Worm (Caenorhabditis elegans) whole organism, L4 larva: ENCODE measurements around the gene E02C12.10.

Experiments used
- F10B5.3 ChIP-seq: sonication (generic microtip); optimal IDR thresholded peaks from 2 replicates; lab custom pipeline; 2016; ENCODE audit warnings: mild to moderate bottlenecking, missing genetic modification characterization, missing compliant biosample characterization
- F26F4.8 ChIP-seq: fragments of 200-800 bp; sonication (Bioruptor generic); conservative IDR thresholded peaks from 2 replicates; pipeline ENCODE4 v1.3.6; 2022; ENCODE audit warnings: missing genetic modification characterization, missing compliant biosample characterization
- F37D6.2 ChIP-seq: sonication (generic microtip); optimal IDR thresholded peaks from 2 replicates; lab custom pipeline; 2016; ENCODE audit warnings: mild to moderate bottlenecking, missing genetic modification characterization, missing compliant biosample characterization
- T26A8.4 ChIP-seq: fragments of 200-800 bp; sonication (Bioruptor generic); IDR thresholded peaks from 2 replicates; pipeline ENCODE4 v1.3.6; 2022; ENCODE audit warnings: missing genetic modification characterization, missing compliant biosample characterization
- Y105C5A.15 ChIP-seq: fragments of 200-800 bp; sonication (Bioruptor generic); IDR thresholded peaks from 2 replicates; pipeline ENCODE4 v1.3.6; 2022; ENCODE audit warnings: missing genetic modification characterization, missing compliant biosample characterization
- Y48G9A.11 ChIP-seq: fragments of 200-800 bp; sonication (Bioruptor generic); IDR thresholded peaks from 2 replicates; pipeline ENCODE4 v1.3.6; 2022; ENCODE audit warnings: missing genetic modification reagents, missing genetic modification characterization, missing compliant biosample characterization
- Y75B8A.6 ChIP-seq: fragments of 200-800 bp; sonication (Bioruptor generic); IDR thresholded peaks from 2 replicates; pipeline ENCODE4 v1.3.6; 2022; ENCODE audit warnings: missing genetic modification reagents, missing genetic modification characterization, missing compliant biosample characterization
- ZK546.5 ChIP-seq, 2 experiments: sonication (generic microtip); optimal IDR thresholded peaks; 2 replicates each; lab custom pipeline; 2017; ENCODE audit warnings: missing biosample characterization in 2 of 2, missing genetic modification characterization in 2 of 2
- ceh-20 ChIP-seq: fragments of 200-800 bp; sonication (Bioruptor generic); IDR thresholded peaks from 2 replicates; pipeline ENCODE4 v1.3.6; 2022; ENCODE audit warnings: missing genetic modification reagents, missing genetic modification characterization, missing compliant biosample characterization
- ceh-62 ChIP-seq: sonication (generic microtip); optimal IDR thresholded peaks from 2 replicates; lab custom pipeline; 2017; ENCODE audit warnings: missing biosample characterization, missing genetic modification characterization
- cey-2 ChIP-seq: sonication (generic microtip); optimal IDR thresholded peaks from 3 replicates; lab custom pipeline; 2017; ENCODE audit warnings: missing genetic modification characterization, mild to moderate bottlenecking, missing compliant biosample characterization, antibody characterized with exemption, borderline replicate concordance; ENCODE audit not compliant: insufficient read depth
- ctbp-1 ChIP-seq: fragments of 200-800 bp; sonication (Bioruptor generic); IDR thresholded peaks from 2 replicates; pipeline ENCODE4 v1.3.6; 2022; ENCODE audit warnings: missing genetic modification reagents, missing genetic modification characterization, missing compliant biosample characterization
- daf-16 ChIP-seq, 3 experiments: sonication (generic microtip); optimal IDR thresholded peaks; 2 replicates each; lab custom pipeline; 2016 to 2017; ENCODE audit warnings: missing genetic modification characterization in 3 of 3, missing genetic modification reagents in 3 of 3, mild to moderate bottlenecking in 2 of 3, missing compliant biosample characterization in 2 of 3, missing biosample characterization in 1 of 3, moderate library complexity in 1 of 3
- dmd-6 ChIP-seq: fragments of 200-800 bp; sonication (Bioruptor generic); IDR thresholded peaks from 2 replicates; pipeline ENCODE4 v1.3.6; 2022; ENCODE audit warnings: missing genetic modification reagents, missing genetic modification characterization, missing compliant biosample characterization
- dmd-8 ChIP-seq: fragments of 200-800 bp; sonication (Bioruptor generic); IDR thresholded peaks from 2 replicates; pipeline ENCODE4 v1.3.6; 2022; ENCODE audit warnings: missing genetic modification characterization, missing compliant biosample characterization
- dpl-1 ChIP-seq: fragments of 150-350 bp; optimal IDR thresholded peaks from 2 replicates; lab custom pipeline; 2014; ENCODE audit warnings: missing biosample characterization, missing genetic modification reagents, missing genetic modification characterization
- dve-1 ChIP-seq: sonication (generic microtip); optimal IDR thresholded peaks from 2 replicates; lab custom pipeline; 2017; ENCODE audit warnings: antibody characterized with exemption, mild to moderate bottlenecking, missing genetic modification characterization, missing compliant biosample characterization; ENCODE audit not compliant: insufficient read depth
- egl-27 ChIP-seq: sonication (generic microtip); optimal IDR thresholded peaks from 3 replicates; lab custom pipeline; 2017; ENCODE audit warnings: missing biosample characterization, missing genetic modification reagents, missing genetic modification characterization
- egl-43 ChIP-seq: fragments of 200-800 bp; sonication (Bioruptor generic); IDR thresholded peaks from 2 replicates; pipeline ENCODE4 v1.3.6; 2022; ENCODE audit warnings: missing genetic modification reagents, missing genetic modification characterization, missing compliant biosample characterization
- gei-8 ChIP-seq: fragments of 200-800 bp; sonication (Bioruptor generic); optimal IDR thresholded peaks from 2 replicates; lab custom pipeline; 2018; ENCODE audit warnings: mild to moderate bottlenecking, missing genetic modification characterization, missing compliant biosample characterization
- hlh-30 ChIP-seq: sonication (generic microtip); optimal IDR thresholded peaks from 2 replicates; lab custom pipeline; 2017; ENCODE audit warnings: antibody characterized with exemption, mild to moderate bottlenecking, missing genetic modification characterization, missing compliant biosample characterization; ENCODE audit not compliant: insufficient read depth
- lin-29 ChIP-seq: fragments of 200-800 bp; sonication (Bioruptor generic); IDR thresholded peaks from 2 replicates; pipeline ENCODE4 v1.3.6; 2022; ENCODE audit warnings: missing genetic modification reagents, missing genetic modification characterization, missing compliant biosample characterization
- lsy-2 ChIP-seq, 2 experiments: fragments of 150-350 bp in 1 of 2; sonication (generic microtip) in 1 of 2; optimal IDR thresholded peaks; 2 replicates each; lab custom pipeline; 2014 to 2017; ENCODE audit warnings: missing biosample characterization in 2 of 2, missing genetic modification characterization in 2 of 2
- madf-9 ChIP-seq: fragments of 200-800 bp; sonication (Bioruptor generic); conservative IDR thresholded peaks from 2 replicates; pipeline ENCODE4 v1.3.6; 2022; ENCODE audit warnings: missing genetic modification reagents, missing genetic modification characterization, missing compliant biosample characterization
- mdl-1 ChIP-seq, 2 experiments: fragments of 150-350 bp in 1 of 2; sonication (generic microtip) in 1 of 2; optimal IDR thresholded peaks; 2 replicates each; lab custom pipeline; 2014 to 2017; ENCODE audit warnings: missing biosample characterization in 2 of 2, missing genetic modification characterization in 2 of 2
- mep-1 ChIP-seq: fragments of 150-350 bp; sonication (generic microtip); optimal IDR thresholded peaks from 3 replicates; lab custom pipeline; 2014; ENCODE audit warnings: missing biosample characterization, missing genetic modification characterization
- mxl-2 ChIP-seq: fragments of 200-800 bp; sonication (Bioruptor generic); conservative IDR thresholded peaks from 2 replicates; pipeline ENCODE4 v1.3.6; 2022; ENCODE audit warnings: missing genetic modification reagents, missing genetic modification characterization, missing compliant biosample characterization
- mxl-3 ChIP-seq: fragments of 200-800 bp; sonication (Bioruptor generic); optimal IDR thresholded peaks from 2 replicates; lab custom pipeline; 2018; ENCODE audit warnings: mild to moderate bottlenecking, missing genetic modification characterization, missing compliant biosample characterization
- nhr-10 ChIP-seq: fragments of 150-350 bp; optimal IDR thresholded peaks from 2 replicates; lab custom pipeline; 2014; ENCODE audit warnings: missing biosample characterization, missing genetic modification characterization
- nhr-102 ChIP-seq: sonication (generic microtip); optimal IDR thresholded peaks from 2 replicates; lab custom pipeline; 2016; ENCODE audit warnings: mild to moderate bottlenecking, missing genetic modification characterization, moderate library complexity, missing compliant biosample characterization
- nhr-11 ChIP-seq: fragments of 150-350 bp; optimal IDR thresholded peaks from 2 replicates; lab custom pipeline; 2014; ENCODE audit warnings: missing biosample characterization, missing genetic modification characterization
- nhr-237 ChIP-seq: sonication (generic microtip); optimal IDR thresholded peaks from 2 replicates; lab custom pipeline; 2017; ENCODE audit warnings: missing biosample characterization, missing genetic modification characterization
- nhr-28 ChIP-seq: fragments of 150-350 bp; optimal IDR thresholded peaks from 2 replicates; lab custom pipeline; 2014; ENCODE audit warnings: missing biosample characterization, missing genetic modification characterization
- nhr-48 ChIP-seq: sonication (generic microtip); optimal IDR thresholded peaks from 2 replicates; lab custom pipeline; 2016; ENCODE audit warnings: mild to moderate bottlenecking, missing genetic modification characterization, missing compliant biosample characterization
- pqm-1 ChIP-seq: sonication (generic microtip); optimal IDR thresholded peaks from 2 replicates; lab custom pipeline; 2017; ENCODE audit warnings: missing biosample characterization, missing genetic modification characterization
- saeg-2 ChIP-seq: fragments of 200-800 bp; sonication (Bioruptor generic); IDR thresholded peaks from 2 replicates; pipeline ENCODE4 v1.3.6; 2022; ENCODE audit warnings: missing genetic modification reagents, missing genetic modification characterization, missing compliant biosample characterization
- set-16 ChIP-seq: fragments of 200-800 bp; sonication (Bioruptor generic); IDR thresholded peaks from 2 replicates; pipeline ENCODE4 v1.3.6; 2022; ENCODE audit warnings: missing genetic modification reagents, missing genetic modification characterization, missing compliant biosample characterization
- skn-1 ChIP-seq: fragments of 150-350 bp; optimal IDR thresholded peaks from 2 replicates; lab custom pipeline; 2014; ENCODE audit warnings: missing biosample characterization, missing genetic modification characterization
- snpc-1.2 ChIP-seq: fragments of 200-800 bp; sonication (Bioruptor generic); IDR thresholded peaks from 2 replicates; pipeline ENCODE4 v1.3.6; 2022; ENCODE audit warnings: missing genetic modification reagents, missing genetic modification characterization, missing compliant biosample characterization
- spr-1 ChIP-seq: sonication (generic microtip); optimal IDR thresholded peaks from 2 replicates; lab custom pipeline; 2016; ENCODE audit warnings: mild to moderate bottlenecking, missing genetic modification characterization, missing compliant biosample characterization
- spr-3 ChIP-seq: fragments of 200-800 bp; sonication (Bioruptor generic); optimal IDR thresholded peaks from 2 replicates; lab custom pipeline; 2018; ENCODE audit warnings: mild to moderate bottlenecking, missing genetic modification characterization, missing compliant biosample characterization
- tag-97 ChIP-seq: fragments of 200-800 bp; sonication (Bioruptor generic); IDR thresholded peaks from 2 replicates; pipeline ENCODE4 v1.3.6; 2022; ENCODE audit warnings: missing genetic modification characterization, missing compliant biosample characterization
- unc-130 ChIP-seq: sonication (generic microtip); optimal IDR thresholded peaks from 2 replicates; lab custom pipeline; 2016; ENCODE audit warnings: missing genetic modification reagents, missing genetic modification characterization, missing compliant biosample characterization
- unc-39 ChIP-seq: sonication (generic microtip); optimal IDR thresholded peaks from 2 replicates; lab custom pipeline; 2017; ENCODE audit warnings: missing biosample characterization, missing genetic modification characterization
- unc-62 ChIP-seq, 3 experiments: fragments of 150-350 bp in 1 of 3; sonication (generic microtip); optimal IDR thresholded peaks in 2 of 3; peaks in 1 of 3; 1 replicate in 1 of 3; 2 replicates in 2 of 3; lab custom pipeline; 2014 to 2017; ENCODE audit warnings: missing biosample characterization in 3 of 3, missing genetic modification characterization in 3 of 3, missing genetic modification reagents in 3 of 3, missing genotype in 1 of 3
- vab-7 ChIP-seq: fragments of 200-800 bp; sonication (Bioruptor generic); IDR thresholded peaks from 2 replicates; pipeline ENCODE4 v1.3.6; 2022; ENCODE audit warnings: missing genetic modification reagents, missing genetic modification characterization, missing compliant biosample characterization
- zag-1 ChIP-seq: fragments of 150-350 bp; optimal IDR thresholded peaks from 2 replicates; lab custom pipeline; 2014; ENCODE audit warnings: missing biosample characterization, missing genetic modification characterization
- zfp-3 ChIP-seq: fragments of 200-800 bp; sonication (Bioruptor generic); conservative IDR thresholded peaks from 2 replicates; pipeline ENCODE4 v1.3.6; 2022; ENCODE audit warnings: missing genetic modification reagents, missing genetic modification characterization, missing compliant biosample characterization

The E02C12.10 gene

ce11 chrV:9328670-9329069, 49.5 kb downstream of the E02C12.10 start, which contains the start of gene K07B1.4:
Gene K07B1.4, plus strand, starts transcription at chrV:9328970.
- no peak for TF ChIP-seq ctbp-1 (GFP tag; lab: Robert Waterston, UW)
- no peak for TF ChIP-seq dpl-1 (GFP tag; lab: Kevin White, UChicago)
- TF ChIP-seq ceh-62 (tag; lab: Kevin White, UChicago): no peak
- no peak for TF ChIP-seq egl-43
- TF ChIP-seq zag-1 (tag; lab: Kevin White, UChicago): no peak
- TF ChIP-seq daf-16 (GFP tag; optimal IDR thresholded peaks at IDR 0.05; lab: Kevin White, UChicago): no peak
- TF ChIP-seq daf-16 (tag; optimal IDR thresholded peaks at IDR 0.05; lab: Kevin White, UChicago): peak; percentile 24

ce11 chrV:9327691-9328090, 50.5 kb downstream of the E02C12.10 start:
- TF ChIP-seq cey-2 (tag; lab: Kevin White, UChicago): no peak
- TF ChIP-seq egl-27 (tag; lab: Kevin White, UChicago): no peak
- TF ChIP-seq vab-7: no peak
- TF ChIP-seq Y75B8A.6 (GFP tag; lab: Robert Waterston, UW): no peak
- peak in 1 of 2 experiments; percentile 90 for TF ChIP-seq unc-62 (GFP tag; optimal IDR thresholded peaks at IDR 0.05 in 1 of 2; lab: Kevin White, UChicago)
- TF ChIP-seq unc-62 (tag; optimal IDR thresholded peaks at IDR 0.05; lab: Kevin White, UChicago): no peak
- TF ChIP-seq snpc-1.2 (GFP tag; lab: Robert Waterston, UW): no peak
- no peak for TF ChIP-seq spr-1
- TF ChIP-seq mxl-3 (GFP tag; lab: Kevin White, UChicago): no peak
- TF ChIP-seq Y48G9A.11 (GFP tag; lab: Robert Waterston, UW): no peak
- no peak for TF ChIP-seq skn-1 (tag; lab: Kevin White, UChicago)
- no peak for TF ChIP-seq Y105C5A.15
- TF ChIP-seq spr-3 (GFP tag; lab: Kevin White, UChicago): no peak
- no peak for TF ChIP-seq F37D6.2 (tag; lab: Kevin White, UChicago)
- no peak for TF ChIP-seq T26A8.4 (GFP tag; lab: Robert Waterston, UW)
- TF ChIP-seq nhr-11 (tag; lab: Kevin White, UChicago): peak; percentile 1
- TF ChIP-seq dmd-8 (GFP tag; lab: Robert Waterston, UW): no peak
- no peak for TF ChIP-seq nhr-102
- no peak for TF ChIP-seq madf-9 (GFP tag; lab: Robert Waterston, UW)
- peak; percentile 54 for TF ChIP-seq dmd-6
- no peak for TF ChIP-seq nhr-237 (tag; lab: Kevin White, UChicago)
- TF ChIP-seq lin-29 (GFP tag; lab: Robert Waterston, UW): no peak
- peak; percentile 25 for TF ChIP-seq hlh-30 (tag; lab: Kevin White, UChicago)
- TF ChIP-seq ceh-20 (GFP tag; lab: Robert Waterston, UW): peak; percentile 39; the same call in 1 of the 2 replicates
- no peak for TF ChIP-seq daf-16 (GFP tag; optimal IDR thresholded peaks at IDR 0.05; lab: Kevin White, UChicago)
- TF ChIP-seq daf-16 (tag; optimal IDR thresholded peaks at IDR 0.05; lab: Kevin White, UChicago): peak; percentile 37
- no peak for TF ChIP-seq nhr-10 (tag; lab: Kevin White, UChicago)
- TF ChIP-seq egl-43: no peak
- TF ChIP-seq F26F4.8 (GFP tag; lab: Robert Waterston, UW): no peak
- TF ChIP-seq mep-1 (tag; lab: Kevin White, UChicago): peak; percentile 6
- TF ChIP-seq mdl-1 (tag; optimal IDR thresholded peaks at IDR 0.05; lab: Kevin White, UChicago): peak in 1 of 2 experiments; percentile 28
- peak; percentile 37 for TF ChIP-seq nhr-28 (tag; lab: Kevin White, UChicago)
- TF ChIP-seq unc-130 (GFP tag; lab: Kevin White, UChicago): no peak
- no peak for TF ChIP-seq unc-39 (tag; lab: Kevin White, UChicago)
- TF ChIP-seq saeg-2 (GFP tag; lab: Robert Waterston, UW): no peak
- peak; percentile 88 for TF ChIP-seq nhr-48
- TF ChIP-seq ZK546.5 (tag; optimal IDR thresholded peaks at IDR 0.05; lab: Kevin White, UChicago): no peak
- TF ChIP-seq lsy-2 (tag; optimal IDR thresholded peaks at IDR 0.05; lab: Kevin White, UChicago): no peak
- no peak for TF ChIP-seq zfp-3 (GFP tag; lab: Robert Waterston, UW)
- peak; percentile 68; the same call in 1 of the 2 replicates for TF ChIP-seq mxl-2 (GFP tag; lab: Robert Waterston, UW)
- TF ChIP-seq F10B5.3 (tag; lab: Kevin White, UChicago): no peak
- TF ChIP-seq tag-97 (GFP tag; lab: Robert Waterston, UW): no peak
- TF ChIP-seq dve-1 (tag; lab: Kevin White, UChicago): peak; percentile 13
- no peak for TF ChIP-seq gei-8 (GFP tag; lab: Kevin White, UChicago)
- no peak for TF ChIP-seq set-16 (GFP tag; lab: Robert Waterston, UW)
- no peak for TF ChIP-seq pqm-1 (tag; lab: Kevin White, UChicago)
